Worm (Caenorhabditis elegans) whole organism, L3 larva: ENCODE measurements around the gene twk-6.

Experiments used
- R02D3.7 ChIP-seq: fragments of 150-350 bp; optimal IDR thresholded peaks from 2 replicates; lab custom pipeline; 2014; ENCODE audit warnings: missing biosample characterization, missing genetic modification characterization
- ZK546.5 ChIP-seq: sonication (generic microtip); optimal IDR thresholded peaks from 2 replicates; lab custom pipeline; 2017; ENCODE audit warnings: missing biosample characterization, missing genetic modification characterization
- aly-2 ChIP-seq: fragments of 150-350 bp; optimal IDR thresholded peaks from 2 replicates; lab custom pipeline; 2014; ENCODE audit warnings: missing biosample characterization, missing genetic modification characterization
- ama-1 ChIP-seq: fragments of 150-350 bp; optimal IDR thresholded peaks from 2 replicates; lab custom pipeline; 2018
- ceh-16 ChIP-seq: sonication (generic microtip); optimal IDR thresholded peaks from 2 replicates; lab custom pipeline; 2017; ENCODE audit warnings: missing biosample characterization, missing genetic modification characterization
- ceh-28 ChIP-seq: fragments of 150-350 bp; optimal IDR thresholded peaks from 2 replicates; lab custom pipeline; 2014; ENCODE audit warnings: missing biosample characterization, missing genetic modification reagents, missing genetic modification characterization
- ceh-82 ChIP-seq: fragments of 150-350 bp; optimal IDR thresholded peaks from 2 replicates; lab custom pipeline; 2014; ENCODE audit warnings: missing biosample characterization, missing genetic modification characterization
- ceh-9 ChIP-seq: sonication (generic microtip); optimal IDR thresholded peaks from 2 replicates; lab custom pipeline; 2018; ENCODE audit warnings: missing biosample characterization, missing genetic modification characterization
- daf-12 ChIP-seq: fragments of 150-350 bp; optimal IDR thresholded peaks from 2 replicates; lab custom pipeline; 2014; ENCODE audit warnings: missing biosample characterization, missing genetic modification reagents, missing genetic modification characterization
- egl-27 ChIP-seq: sonication (generic microtip); optimal IDR thresholded peaks from 4 replicates; lab custom pipeline; 2017; ENCODE audit warnings: missing biosample characterization, missing genetic modification reagents, missing genetic modification characterization
- egl-5 ChIP-seq: fragments of 150-350 bp; optimal IDR thresholded peaks from 2 replicates; lab custom pipeline; 2017; ENCODE audit warnings: missing biosample characterization, missing genetic modification reagents, missing genetic modification characterization, inconsistent platforms
- elt-1 ChIP-seq: fragments of 150-350 bp; optimal IDR thresholded peaks from 2 replicates; lab custom pipeline; 2014; ENCODE audit warnings: missing biosample characterization, missing genetic modification characterization
- elt-2 ChIP-seq: sonication (generic microtip); optimal IDR thresholded peaks from 2 replicates; lab custom pipeline; 2016; ENCODE audit warnings: missing genetic modification reagents, mild to moderate bottlenecking, missing genetic modification characterization, missing compliant biosample characterization
- elt-3 ChIP-seq, 3 experiments: fragments of 150-350 bp in 1 of 3; sonication (generic microtip) in 2 of 3; optimal IDR thresholded peaks; 2 replicates in 2 of 3; 4 replicates in 1 of 3; lab custom pipeline; 2014 to 2017; ENCODE audit warnings: missing biosample characterization in 3 of 3, missing genetic modification characterization in 3 of 3
- eor-1 ChIP-seq, 2 experiments: fragments of 150-350 bp; optimal IDR thresholded peaks; 2 replicates each; lab custom pipeline; 2014 to 2018; ENCODE audit warnings: missing biosample characterization in 2 of 2, missing genetic modification characterization in 2 of 2
- fkh-10 ChIP-seq: sonication (generic microtip); optimal IDR thresholded peaks from 2 replicates; lab custom pipeline; 2017; ENCODE audit warnings: missing biosample characterization, missing genetic modification reagents, missing genetic modification characterization
- fkh-2 ChIP-seq: fragments of 150-350 bp; optimal IDR thresholded peaks from 2 replicates; lab custom pipeline; 2014; ENCODE audit warnings: missing biosample characterization, missing genetic modification reagents, missing genetic modification characterization
- fos-1 ChIP-seq: fragments of 150-350 bp; optimal IDR thresholded peaks from 2 replicates; lab custom pipeline; 2014; ENCODE audit warnings: missing biosample characterization, missing genetic modification characterization
- hmg-11 ChIP-seq: sonication (generic microtip); optimal IDR thresholded peaks from 2 replicates; lab custom pipeline; 2016; ENCODE audit warnings: missing genetic modification characterization, missing compliant biosample characterization
- jun-1 ChIP-seq: fragments of 150-350 bp; optimal IDR thresholded peaks from 2 replicates; lab custom pipeline; 2014; ENCODE audit warnings: missing biosample characterization, missing genetic modification reagents, missing genetic modification characterization
- lin-15B ChIP-seq: fragments of 150-350 bp; optimal IDR thresholded peaks from 2 replicates; lab custom pipeline; 2014; ENCODE audit warnings: missing biosample characterization, missing genetic modification characterization
- lin-39 ChIP-seq: fragments of 150-350 bp; optimal IDR thresholded peaks from 2 replicates; lab custom pipeline; 2018; ENCODE audit warnings: missing biosample characterization, missing genetic modification reagents, missing genetic modification characterization
- lsy-12 ChIP-seq: sonication (generic microtip); optimal IDR thresholded peaks from 2 replicates; lab custom pipeline; 2016; ENCODE audit warnings: mild to moderate bottlenecking, missing genetic modification characterization, missing compliant biosample characterization
- mdl-1 ChIP-seq: fragments of 150-350 bp; optimal IDR thresholded peaks from 2 replicates; lab custom pipeline; 2014; ENCODE audit warnings: missing biosample characterization, missing genetic modification characterization
- mml-1 ChIP-seq: fragments of 150-350 bp; sonication (generic microtip); optimal IDR thresholded peaks from 3 replicates; lab custom pipeline; 2014; ENCODE audit warnings: missing biosample characterization, missing genetic modification characterization
- nfya-1 ChIP-seq: sonication (generic microtip); optimal IDR thresholded peaks from 2 replicates; lab custom pipeline; 2017; ENCODE audit warnings: missing genetic modification characterization, mild to moderate bottlenecking, missing compliant biosample characterization, antibody characterized with exemption, moderate library complexity; ENCODE audit not compliant: insufficient read depth
- nhr-11 ChIP-seq: fragments of 150-350 bp; optimal IDR thresholded peaks from 2 replicates; lab custom pipeline; 2014; ENCODE audit warnings: missing biosample characterization, missing genetic modification characterization
- nhr-12 ChIP-seq: fragments of 150-350 bp; optimal IDR thresholded peaks from 2 replicates; lab custom pipeline; 2014; ENCODE audit warnings: missing biosample characterization, missing genetic modification characterization
- nhr-23 ChIP-seq: fragments of 150-350 bp; optimal IDR thresholded peaks from 2 replicates; lab custom pipeline; 2014; ENCODE audit warnings: missing biosample characterization, missing genetic modification reagents, missing genetic modification characterization
- nhr-237 ChIP-seq: fragments of 150-350 bp; optimal IDR thresholded peaks from 2 replicates; lab custom pipeline; 2014; ENCODE audit warnings: missing biosample characterization, missing genetic modification characterization
- nhr-25 ChIP-seq: sonication (generic microtip); optimal IDR thresholded peaks from 2 replicates; lab custom pipeline; 2017; ENCODE audit warnings: missing biosample characterization, missing genetic modification characterization
- nhr-28 ChIP-seq: fragments of 150-350 bp; optimal IDR thresholded peaks from 2 replicates; lab custom pipeline; 2014; ENCODE audit warnings: missing biosample characterization, missing genetic modification characterization
- nhr-43 ChIP-seq: sonication (generic microtip); optimal IDR thresholded peaks from 2 replicates; lab custom pipeline; 2016; ENCODE audit warnings: mild to moderate bottlenecking, missing genetic modification characterization, missing compliant biosample characterization; ENCODE audit not compliant: poor library complexity, severe bottlenecking
- nhr-67 ChIP-seq: fragments of 150-350 bp; optimal IDR thresholded peaks from 2 replicates; lab custom pipeline; 2014; ENCODE audit warnings: missing biosample characterization, missing genetic modification characterization
- nhr-76 ChIP-seq: fragments of 150-350 bp; sonication (generic microtip); optimal IDR thresholded peaks from 5 replicates; lab custom pipeline; 2014; ENCODE audit warnings: missing biosample characterization, missing genetic modification characterization
- nhr-77 ChIP-seq: fragments of 150-350 bp; optimal IDR thresholded peaks from 2 replicates; lab custom pipeline; 2014; ENCODE audit warnings: missing biosample characterization, missing genetic modification characterization
- pha-4 ChIP-seq: fragments of 150-350 bp; optimal IDR thresholded peaks from 2 replicates; lab custom pipeline; 2014; ENCODE audit warnings: missing biosample characterization, missing genetic modification reagents, missing genetic modification characterization
- pqm-1 ChIP-seq: fragments of 150-350 bp; optimal IDR thresholded peaks from 2 replicates; lab custom pipeline; 2017; ENCODE audit warnings: missing biosample characterization, missing genetic modification characterization, inconsistent platforms
- sea-2 ChIP-seq: fragments of 150-350 bp; sonication (generic microtip); optimal IDR thresholded peaks from 4 replicates; lab custom pipeline; 2014; ENCODE audit warnings: missing biosample characterization, missing genetic modification reagents, missing genetic modification characterization
- skn-1 ChIP-seq: fragments of 150-350 bp; optimal IDR thresholded peaks from 2 replicates; lab custom pipeline; 2014; ENCODE audit warnings: missing biosample characterization, missing genetic modification characterization
- snpc-4 ChIP-seq: fragments of 150-350 bp; optimal IDR thresholded peaks from 2 replicates; lab custom pipeline; 2014; ENCODE audit warnings: missing biosample characterization, missing genetic modification characterization
- tbx-2 ChIP-seq: sonication (generic microtip); optimal IDR thresholded peaks from 2 replicates; lab custom pipeline; 2016; ENCODE audit warnings: mild to moderate bottlenecking, missing genetic modification characterization, missing compliant biosample characterization
- unc-39 ChIP-seq: sonication (generic microtip); optimal IDR thresholded peaks from 4 replicates; lab custom pipeline; 2017; ENCODE audit warnings: missing biosample characterization, missing genetic modification characterization
- unc-62 ChIP-seq: fragments of 150-350 bp; sonication (generic microtip); optimal IDR thresholded peaks from 4 replicates; lab custom pipeline; 2014; ENCODE audit warnings: missing biosample characterization, missing genetic modification reagents, missing genetic modification characterization
- zag-1 ChIP-seq: fragments of 150-350 bp; optimal IDR thresholded peaks from 2 replicates; lab custom pipeline; 2014; ENCODE audit warnings: missing biosample characterization, missing genetic modification characterization
- ztf-11 ChIP-seq: fragments of 150-350 bp; optimal IDR thresholded peaks from 2 replicates; lab custom pipeline; 2014; ENCODE audit warnings: missing biosample characterization, missing genetic modification characterization
- ztf-4 ChIP-seq: fragments of 150-350 bp; optimal IDR thresholded peaks from 2 replicates; lab custom pipeline; 2014; ENCODE audit warnings: missing biosample characterization, missing genetic modification characterization

twk-6 gene

ce11 chrIII:4754001-4754561 is 11.4 kb downstream of the twk-6 start, which contains the start of the genes rps-0 and rbg-3 (continued):
- TF ChIP-seq elt-3 (tag; optimal IDR thresholded peaks at IDR 0.05; lab: Kevin White, UChicago) = peak in 1 of 3 experiments; percentile 23
- no peak for TF ChIP-seq eor-1 (tag; optimal IDR thresholded peaks at IDR 0.05; lab: Kevin White, UChicago)
- no peak for TF ChIP-seq nhr-28
- TF ChIP-seq ceh-16 (tag; lab: Kevin White, UChicago) = no peak
- TF ChIP-seq nhr-76 (tag; lab: Kevin White, UChicago) = no peak
- no peak for TF ChIP-seq aly-2

- TF ChIP-seq ama-1 (lab: Kevin White, UChicago) (peak; percentile 68), elt-1 (peak; percentile 65), hmg-11 (peak; percentile 83), fos-1 (tag; lab: Kevin White, UChicago) (peak; percentile 67), ztf-4 (tag; lab: Kevin White, UChicago) (peak; percentile 81), nhr-43 (tag; lab: Kevin White, UChicago) (peak; percentile 96), nhr-76 (tag; lab: Kevin White, UChicago) (peak; percentile 13), unc-39 (tag; lab: Kevin White, UChicago) (no peak), ceh-28 (tag; lab: Kevin White, UChicago) (peak; percentile 88), skn-1 (tag; lab: Kevin White, UChicago) (peak; percentile 60), nhr-28 (no peak), elt-3 (tag; optimal IDR thresholded peaks at IDR 0.05; lab: Kevin White, UChicago) (peak in 2 of 3 experiments; percentile 60 to 70), tbx-2 (tag; lab: Kevin White, UChicago) (peak; percentile 91), sea-2 (GFP tag; lab: Kevin White, UChicago) (no peak), lin-39 (tag; lab: Kevin White, UChicago) (peak; percentile 99), mdl-1 (tag; lab: Kevin White, UChicago) (no peak), nhr-25 (tag; lab: Kevin White, UChicago) (peak; percentile 99), ZK546.5 (tag; lab: Kevin White, UChicago) (peak; percentile 10), ceh-82 (tag; lab: Kevin White, UChicago) (peak; percentile 65), mml-1 (tag; lab: Kevin White, UChicago) (no peak), pqm-1 (tag; lab: Kevin White, UChicago) (peak; percentile 47), snpc-4 (tag; lab: Kevin White, UChicago) (peak; percentile 91), nhr-237 (tag; lab: Kevin White, UChicago) (no peak), pha-4 (tag; lab: Kevin White, UChicago) (peak; percentile 98), nhr-12 (tag; lab: Kevin White, UChicago) (no peak), jun-1 (tag; lab: Kevin White, UChicago) (peak; percentile 89), nhr-77 (tag; lab: Kevin White, UChicago) (peak; percentile 84), ceh-16 (tag; lab: Kevin White, UChicago) (no peak), ceh-9 (tag; lab: Kevin White, UChicago) (no peak), egl-5 (tag; lab: Kevin White, UChicago) (peak; percentile 96), daf-12 (no peak), eor-1 (tag; optimal IDR thresholded peaks at IDR 0.05; lab: Kevin White, UChicago) (no peak), aly-2 (no peak), R02D3.7 (tag; lab: Kevin White, UChicago) (peak; percentile 97), nfya-1 (tag; lab: Kevin White, UChicago) (peak; percentile 97), unc-62 (GFP tag; lab: Kevin White, UChicago) (peak; percentile 5), elt-2 (tag; lab: Kevin White, UChicago) (peak; percentile 76), nhr-11 (tag; lab: Kevin White, UChicago) (peak; percentile 71), fkh-2 (tag; lab: Kevin White, UChicago) (no peak), zag-1 (tag; lab: Kevin White, UChicago) (no peak), lin-15B (tag; lab: Kevin White, UChicago) (peak; percentile 98), nhr-67 (tag; lab: Kevin White, UChicago) (no peak), nhr-23 (tag; lab: Kevin White, UChicago) (peak; percentile 96), ztf-11 (tag; lab: Kevin White, UChicago) (no peak), lsy-12 (tag; lab: Kevin White, UChicago) (peak; percentile 94), egl-27 (no peak), fkh-10 (peak; percentile 47)
These were observed 14.3 kb downstream of the twk-6 start, which contains the start of gene fbxl-2 for ce11 chrIII:4756983-4757382. Gene fbxl-2 (plus strand): TSS chrIII:4757260.
